Fruit fly (Drosophila melanogaster): ENCODE data around the gene Cp18.

dm6 chr3L:8700643-8701208 lies 25.9 kb upstream of the Cp18 start:
- TF ChIP-seq fru (GFP tag; optimal IDR thresholded peaks at IDR 0.05) (peak; percentile 81), h (GFP tag; optimal IDR thresholded peaks at IDR 0.05) (peak; percentile 34), brk (GFP tag; optimal IDR thresholded peaks at IDR 0.05) (no peak), dl (GFP tag; optimal IDR thresholded peaks at IDR 0.05; ENCODE audit: insufficient read depth in 1 of 2, partially characterized antibody in 2 of 2) (no peak), Abd-B (GFP tag; optimal IDR thresholded peaks at IDR 0.05) (no peak), Mio (GFP tag; optimal IDR thresholded peaks at IDR 0.05) (no peak), Jra (GFP tag; optimal IDR thresholded peaks at IDR 0.05) (no peak), Myc (optimal IDR thresholded peaks at IDR 0.05) (no peak), lola (GFP tag; optimal IDR thresholded peaks at IDR 0.05) (no peak), ey (GFP tag; optimal IDR thresholded peaks at IDR 0.05) (peak; percentile 80), CG9705 (GFP tag; optimal IDR thresholded peaks at IDR 0.05) (no peak)

Measured in whole organism, wandering third instar larva.